Fruit fly (Drosophila melanogaster) whole organism, embryonic: ENCODE measurements around the gene gw.

ENCODE experiments used
- Ada2b ChIP-seq: fragments of 200-800 bp; sonication (Bioruptor generic); IDR thresholded peaks from 2 replicates; pipeline ENCODE4 v1.3.6; 2022; ENCODE audit warnings: missing biosample characterization, missing genetic modification characterization
- CG10209 ChIP-seq: fragments of 200-800 bp; sonication (Bioruptor generic); optimal IDR thresholded peaks from 3 replicates; lab custom pipeline; 2017; ENCODE audit warnings: missing biosample characterization, mild to moderate bottlenecking, missing genetic modification characterization, missing genetic modification reagents
- CG10321 ChIP-seq: fragments of 200-800 bp; sonication (Bioruptor generic); IDR thresholded peaks from 2 replicates; pipeline ENCODE4 v1.3.6; 2022; ENCODE audit warnings: missing biosample characterization, missing genetic modification characterization
- CG11398 ChIP-seq: fragments of 200-800 bp; sonication (Bioruptor generic); optimal IDR thresholded peaks from 2 replicates; lab custom pipeline; 2016; ENCODE audit warnings: missing biosample characterization, missing genetic modification characterization
- CG11504 ChIP-seq: fragments of 200-800 bp; sonication (Bioruptor generic); optimal IDR thresholded peaks from 3 replicates; lab custom pipeline; 2019; ENCODE audit warnings: missing biosample characterization, mild to moderate bottlenecking, missing genetic modification characterization, moderate library complexity
- CG11560 ChIP-seq: fragments of 200-800 bp; sonication (Bioruptor generic); IDR thresholded peaks from 3 replicates; pipeline ENCODE4 v1.3.6; 2022; ENCODE audit warnings: missing biosample characterization, missing genetic modification characterization
- CG13123 ChIP-seq: fragments of 200-800 bp; sonication (Bioruptor generic); optimal IDR thresholded peaks from 2 replicates; lab custom pipeline; 2016; ENCODE audit warnings: missing biosample characterization, missing genetic modification characterization
- CG13296 ChIP-seq: fragments of 200-800 bp; sonication (Bioruptor generic); optimal IDR thresholded peaks from 3 replicates; lab custom pipeline; 2018; ENCODE audit warnings: missing biosample characterization, mild to moderate bottlenecking, missing genetic modification characterization
- CG15479 ChIP-seq: fragments of 200-800 bp; sonication (Bioruptor generic); optimal IDR thresholded peaks from 3 replicates; lab custom pipeline; 2019; ENCODE audit warnings: missing biosample characterization, mild to moderate bottlenecking, missing genetic modification characterization, moderate library complexity
- CG16813 ChIP-seq: fragments of 200-800 bp; sonication (Bioruptor generic); IDR thresholded peaks from 3 replicates; pipeline ENCODE4 v1.3.6; 2022; ENCODE audit warnings: missing biosample characterization, missing genetic modification characterization; ENCODE audit not compliant: partially characterized antibody
- CG17361 ChIP-seq: fragments of 200-800 bp; sonication (Bioruptor generic); IDR thresholded peaks from 3 replicates; pipeline ENCODE4 v1.3.6; 2022; ENCODE audit warnings: missing biosample characterization, missing genetic modification characterization
- CG18764 ChIP-seq: fragments of 200-800 bp; sonication (Bioruptor generic); optimal IDR thresholded peaks from 3 replicates; lab custom pipeline; 2016; ENCODE audit warnings: missing biosample characterization, missing genetic modification characterization
- CG2116 ChIP-seq: fragments of 200-800 bp; sonication (Bioruptor generic); optimal IDR thresholded peaks from 3 replicates; lab custom pipeline; 2018; ENCODE audit warnings: missing biosample characterization, mild to moderate bottlenecking, missing genetic modification characterization
- CG31224 ChIP-seq: fragments of 200-800 bp; sonication (Bioruptor generic); IDR thresholded peaks from 2 replicates; pipeline ENCODE4 v1.3.6; 2022; ENCODE audit warnings: missing biosample characterization, missing genetic modification characterization
- CG42726 ChIP-seq: fragments of 200-800 bp; sonication (Bioruptor generic); IDR thresholded peaks from 2 replicates; pipeline ENCODE4 v1.3.6; 2022; ENCODE audit warnings: missing biosample characterization, missing genetic modification characterization; ENCODE audit not compliant: partially characterized antibody
- CG4617 ChIP-seq: fragments of 200-800 bp; sonication (Bioruptor generic); optimal IDR thresholded peaks from 3 replicates; lab custom pipeline; 2016; ENCODE audit warnings: missing biosample characterization, missing genetic modification characterization, borderline replicate concordance
- CG7372 ChIP-seq: fragments of 200-800 bp; sonication (Bioruptor generic); IDR thresholded peaks from 2 replicates; pipeline ENCODE4 v1.3.6; 2022; ENCODE audit warnings: missing biosample characterization, missing genetic modification characterization
- CG8478 ChIP-seq: fragments of >200 bp; optimal IDR thresholded peaks from 2 replicates; lab custom pipeline; 2018
- CG9437 ChIP-seq: fragments of 200-800 bp; sonication (Bioruptor generic); optimal IDR thresholded peaks from 2 replicates; lab custom pipeline; 2018; ENCODE audit warnings: missing biosample characterization, mild to moderate bottlenecking, missing genetic modification characterization
- Doc2 ChIP-seq: fragments of 200-800 bp; sonication (Bioruptor generic); IDR thresholded peaks from 2 replicates; pipeline ENCODE4 v1.3.6; 2022; ENCODE audit warnings: missing biosample characterization, missing genetic modification characterization
- Eip74EF ChIP-seq, 2 experiments: fragments of 200-800 bp in 1 of 2; fragments of >200 bp in 1 of 2; sonication (Bioruptor generic) in 1 of 2; optimal IDR thresholded peaks; 2 replicates each; lab custom pipeline; 2017 to 2019; ENCODE audit warnings: missing biosample characterization in 2 of 2, missing genetic modification characterization in 2 of 2, mild to moderate bottlenecking in 1 of 2, moderate library complexity in 1 of 2
- Nf-YA ChIP-seq: fragments of 200-800 bp; sonication (Bioruptor generic); IDR thresholded peaks from 2 replicates; pipeline ENCODE4 v1.3.6; 2022; ENCODE audit warnings: missing biosample characterization, missing genetic modification characterization
- Oli ChIP-seq: fragments of 200-800 bp; sonication (Bioruptor generic); optimal IDR thresholded peaks from 2 replicates; lab custom pipeline; 2018; ENCODE audit warnings: missing biosample characterization, mild to moderate bottlenecking, missing genetic modification characterization, moderate library complexity
- Optix ChIP-seq: fragments of 200-800 bp; sonication (Bioruptor generic); IDR thresholded peaks from 3 replicates; pipeline ENCODE4 v1.3.6; 2022; ENCODE audit warnings: missing biosample characterization, missing genetic modification characterization
- Poxn ChIP-seq: fragments of 200-800 bp; sonication (Bioruptor generic); IDR thresholded peaks from 2 replicates; pipeline ENCODE4 v1.3.6; 2022; ENCODE audit warnings: missing biosample characterization, missing genetic modification characterization
- Ptx1 ChIP-seq: fragments of 200-800 bp; sonication (Bioruptor generic); IDR thresholded peaks from 2 replicates; pipeline ENCODE4 v1.3.6; 2022; ENCODE audit warnings: missing biosample characterization, missing genetic modification characterization
- Sry-δ ChIP-seq: fragments of 200-800 bp; sonication (Bioruptor generic); optimal IDR thresholded peaks from 2 replicates; lab custom pipeline; 2016; ENCODE audit warnings: missing biosample characterization, missing genetic modification characterization
- Xbp1 ChIP-seq: fragments of 200-800 bp; sonication (Bioruptor generic); optimal IDR thresholded peaks from 3 replicates; lab custom pipeline; 2016; ENCODE audit warnings: missing biosample characterization, mild to moderate bottlenecking, missing genetic modification characterization
- ara ChIP-seq: fragments of 200-800 bp; sonication (Bioruptor generic); IDR thresholded peaks from 2 replicates; pipeline ENCODE4 v1.3.6; 2022; ENCODE audit warnings: missing biosample characterization, missing genetic modification characterization
- bbx ChIP-seq: fragments of 200-800 bp; sonication (Bioruptor generic); IDR thresholded peaks from 2 replicates; pipeline ENCODE4 v1.3.6; 2022; ENCODE audit warnings: missing biosample characterization, missing genetic modification characterization; ENCODE audit not compliant: partially characterized antibody
- br ChIP-seq: fragments of >200 bp; optimal IDR thresholded peaks from 2 replicates; lab custom pipeline; 2017
- caup ChIP-seq: fragments of 200-800 bp; sonication (Bioruptor generic); optimal IDR thresholded peaks from 3 replicates; lab custom pipeline; 2017; ENCODE audit warnings: missing biosample characterization, mild to moderate bottlenecking, missing genetic modification characterization, moderate library complexity; ENCODE audit not compliant: severe bottlenecking
- fd3F ChIP-seq: fragments of 200-800 bp; sonication (Bioruptor generic); optimal IDR thresholded peaks from 2 replicates; lab custom pipeline; 2018; ENCODE audit warnings: missing biosample characterization, mild to moderate bottlenecking, missing genetic modification characterization, moderate library complexity
- fd64A ChIP-seq: fragments of 200-800 bp; sonication (Bioruptor generic); optimal IDR thresholded peaks from 3 replicates; lab custom pipeline; 2018; ENCODE audit warnings: missing biosample characterization, mild to moderate bottlenecking, missing genetic modification characterization
- fu2 ChIP-seq: fragments of 200-800 bp; sonication (Bioruptor generic); optimal IDR thresholded peaks from 2 replicates; lab custom pipeline; 2016; ENCODE audit warnings: missing biosample characterization, missing genetic modification characterization
- gcm ChIP-seq: fragments of 200-800 bp; sonication (Bioruptor generic); optimal IDR thresholded peaks from 2 replicates; lab custom pipeline; 2019; ENCODE audit warnings: missing biosample characterization, mild to moderate bottlenecking, missing genetic modification characterization, moderate library complexity
- gcm2 ChIP-seq: fragments of 200-800 bp; sonication (Bioruptor generic); optimal IDR thresholded peaks from 2 replicates; lab custom pipeline; 2016; ENCODE audit warnings: missing biosample characterization, missing genetic modification characterization
- klu ChIP-seq: fragments of 200-800 bp; sonication (Bioruptor generic); IDR thresholded peaks from 2 replicates; pipeline ENCODE4 v1.3.6; 2022; ENCODE audit warnings: missing biosample characterization, missing genetic modification characterization
- lmd ChIP-seq: fragments of 200-800 bp; sonication (Bioruptor generic); IDR thresholded peaks from 2 replicates; pipeline ENCODE4 v1.3.6; 2022; ENCODE audit warnings: missing biosample characterization, missing genetic modification characterization
- lov ChIP-seq, 2 experiments: fragments of 200-800 bp in 1 of 2; fragments of >200 bp in 1 of 2; sonication (Bioruptor generic) in 1 of 2; IDR thresholded peaks in 1 of 2; optimal IDR thresholded peaks in 1 of 2; 2 replicates in 1 of 2; 3 replicates in 1 of 2; pipeline versions ENCODE4 v1.3.6 to Lab custom; 2017 to 2022; ENCODE audit warnings: missing biosample characterization in 1 of 2, missing genetic modification characterization in 1 of 2
- p53 ChIP-seq: fragments of 200-800 bp; sonication (Bioruptor generic); optimal IDR thresholded peaks from 2 replicates; lab custom pipeline; 2016; ENCODE audit warnings: missing biosample characterization, missing genetic modification characterization
- peb ChIP-seq: fragments of 200-800 bp; sonication (Bioruptor generic); IDR thresholded peaks from 2 replicates; pipeline ENCODE4 v1.3.6; 2022; ENCODE audit warnings: missing biosample characterization, missing genetic modification characterization
- pfk ChIP-seq: fragments of 200-800 bp; sonication (Bioruptor generic); optimal IDR thresholded peaks from 2 replicates; lab custom pipeline; 2018; ENCODE audit warnings: missing biosample characterization, mild to moderate bottlenecking, missing genetic modification characterization, moderate library complexity
- pum ChIP-seq: fragments of 200-800 bp; sonication (Bioruptor generic); optimal IDR thresholded peaks from 2 replicates; lab custom pipeline; 2016; ENCODE audit warnings: missing biosample characterization, missing genetic modification characterization
- repo ChIP-seq: fragments of 200-800 bp; sonication (Bioruptor generic); optimal IDR thresholded peaks from 2 replicates; lab custom pipeline; 2016; ENCODE audit warnings: missing biosample characterization, missing genetic modification characterization
- tgo ChIP-seq: fragments of 200-800 bp; sonication (Bioruptor generic); IDR thresholded peaks from 3 replicates; pipeline ENCODE4 v1.3.6; 2022; ENCODE audit warnings: missing biosample characterization, missing genetic modification characterization
- usp ChIP-seq: fragments of >200 bp; optimal IDR thresholded peaks from 2 replicates; lab custom pipeline; 2017; ENCODE audit warnings: missing biosample characterization, missing genetic modification characterization
- wor ChIP-seq: fragments of 200-800 bp; sonication (Bioruptor generic); IDR thresholded peaks from 2 replicates; pipeline ENCODE4 v1.3.6; 2022; ENCODE audit warnings: missing biosample characterization, missing genetic modification characterization

The gw gene

DNA sequence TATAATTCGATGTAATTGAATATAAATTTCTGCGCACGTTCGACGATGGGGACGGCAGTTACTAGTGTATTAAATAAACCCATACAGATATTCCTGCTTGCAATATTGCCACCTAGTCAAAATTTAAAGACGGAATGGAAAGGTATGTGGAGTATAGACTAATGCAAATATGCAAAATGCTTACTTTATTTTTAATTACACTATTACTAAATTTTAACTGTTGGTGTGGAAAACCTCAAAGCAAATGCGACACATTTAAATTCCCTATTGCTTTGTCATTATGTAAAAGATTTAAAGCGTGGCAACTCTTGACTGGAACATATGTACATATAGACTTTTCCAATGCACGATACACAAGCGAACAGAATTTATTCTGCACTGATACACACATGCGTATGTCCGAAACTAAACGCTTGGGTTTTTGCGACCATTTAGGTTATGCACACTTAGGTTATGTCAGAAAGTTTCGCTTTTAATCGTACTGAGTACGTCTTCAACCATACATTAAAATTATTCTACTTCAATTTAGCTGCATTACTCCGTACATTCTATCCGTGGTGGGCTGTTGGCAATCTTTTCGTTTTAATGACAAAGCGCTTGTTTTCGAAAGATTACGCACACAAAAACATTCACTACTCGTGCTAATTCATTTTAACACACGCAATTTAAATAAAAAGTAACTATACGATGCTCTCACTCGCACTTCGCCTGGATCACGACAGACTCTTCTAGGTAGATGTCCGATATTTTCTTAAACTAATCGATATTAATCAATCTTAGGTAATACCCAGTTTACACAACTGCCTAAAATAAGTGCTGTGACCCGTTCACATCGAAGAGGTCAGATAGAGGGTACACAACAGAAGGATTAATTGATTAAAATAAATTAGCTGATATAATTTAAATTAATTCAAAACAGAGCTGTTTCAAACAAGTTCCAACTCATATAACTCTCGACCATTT lies at the start of gene gw (continued):
- no peak for TF ChIP-seq Optix (GFP tag; lab: Robert Waterston, UW)
- no peak for TF ChIP-seq CG8478 (lab: Kevin White, UChicago)
- peak; percentile 28; the same call in 1 of the 3 replicates for TF ChIP-seq CG17361 (GFP tag; lab: Robert Waterston, UW)
- no peak for TF ChIP-seq Doc2 (GFP tag; lab: Robert Waterston, UW)
- TF ChIP-seq klu (GFP tag; lab: Robert Waterston, UW), result no peak
- peak; percentile 75 for TF ChIP-seq CG4617 (GFP tag; lab: Kevin White, UChicago)
- TF ChIP-seq p53 (GFP tag; lab: Kevin White, UChicago), result peak; percentile 18
- TF ChIP-seq CG42726 (GFP tag; lab: Robert Waterston, UW), result no peak; the same call in 1 of the 2 replicates
- TF ChIP-seq fd64A (GFP tag; lab: Kevin White, UChicago), result no peak
- peak; percentile 81 for TF ChIP-seq caup (GFP tag; lab: Kevin White, UChicago)
- no peak for TF ChIP-seq Eip74EF (GFP tag; optimal IDR thresholded peaks at IDR 0.05; lab: Kevin White, UChicago)
- peak; percentile 77 for TF ChIP-seq Ada2b (GFP tag; lab: Robert Waterston, UW)
- TF ChIP-seq pfk (GFP tag; lab: Kevin White, UChicago), result peak; percentile 75
- peak; percentile 58 for TF ChIP-seq pum (GFP tag; lab: Kevin White, UChicago)
- TF ChIP-seq CG16813, result peak; percentile 75
- TF ChIP-seq fu2 (GFP tag; lab: Kevin White, UChicago), result peak; percentile 52
- peak; percentile 75 for TF ChIP-seq CG10209 (GFP tag; lab: Kevin White, UChicago)
- TF ChIP-seq Nf-YA, result no peak; the same call in 1 of the 2 replicates
- TF ChIP-seq Sry-δ (GFP tag; lab: Kevin White, UChicago), result peak; percentile 76
- peak; percentile 43 for TF ChIP-seq peb (GFP tag; lab: Robert Waterston, UW)
- TF ChIP-seq CG18764, result peak; percentile 73
- no peak for TF ChIP-seq Poxn
- TF ChIP-seq lov (optimal IDR thresholded peaks at IDR 0.05; lab: Kevin White, UChicago), result no peak
- no peak for TF ChIP-seq lov (GFP tag; IDR thresholded peaks at IDR 0.05; lab: Robert Waterston, UW)
- TF ChIP-seq CG13296 (GFP tag; lab: Kevin White, UChicago), result peak; percentile 69
- no peak for TF ChIP-seq br (lab: Kevin White, UChicago)
- TF ChIP-seq CG11504 (tag; lab: Kevin White, UChicago), result no peak
- TF ChIP-seq Ptx1 (GFP tag; lab: Robert Waterston, UW), result no peak
- TF ChIP-seq CG9437 (GFP tag; lab: Kevin White, UChicago), result peak; percentile 63
- TF ChIP-seq ara (GFP tag; lab: Robert Waterston, UW), result no peak
- peak; percentile 51 for TF ChIP-seq gcm2
- TF ChIP-seq CG7372 (GFP tag; lab: Robert Waterston, UW), result no peak; the same call in 1 of the 2 replicates
- no peak; the same call in 2 of the 3 replicates for TF ChIP-seq tgo (GFP tag; lab: Robert Waterston, UW)
- peak; percentile 20 for TF ChIP-seq CG15479 (GFP tag; lab: Kevin White, UChicago)
- TF ChIP-seq wor, result no peak; the same call in 1 of the 2 replicates
- TF ChIP-seq repo (GFP tag; lab: Kevin White, UChicago), result peak; percentile 37
- TF ChIP-seq fd3F (GFP tag; lab: Kevin White, UChicago), result peak; percentile 78
- TF ChIP-seq CG2116 (GFP tag; lab: Kevin White, UChicago), result peak; percentile 63
- TF ChIP-seq Oli (tag; lab: Kevin White, UChicago), result no peak
- TF ChIP-seq gcm, result no peak
- no peak for TF ChIP-seq lmd (GFP tag; lab: Robert Waterston, UW)
- peak; percentile 82 for TF ChIP-seq Xbp1 (GFP tag; lab: Kevin White, UChicago)
- TF ChIP-seq CG31224 (GFP tag; lab: Robert Waterston, UW), result no peak; the same call in 1 of the 2 replicates
- TF ChIP-seq CG11560, result no peak
- TF ChIP-seq bbx (GFP tag; lab: Robert Waterston, UW), result peak; percentile 70
- peak; percentile 61 for TF ChIP-seq CG11398
- TF ChIP-seq CG13123 (GFP tag; lab: Kevin White, UChicago), result peak; percentile 63
- TF ChIP-seq usp (GFP tag; lab: Kevin White, UChicago), result no peak
- peak; percentile 93 for TF ChIP-seq CG10321 (GFP tag; lab: Robert Waterston, UW)
